Worm (Caenorhabditis elegans) whole organism, young adult: ENCODE measurements around the gene enu-3.5.

ENCODE experiments used
- ccch-3 ChIP-seq: fragments of 200-800 bp; sonication (Bioruptor generic); optimal IDR thresholded peaks from 2 replicates; lab custom pipeline; 2018; ENCODE audit warnings: mild to moderate bottlenecking, missing genetic modification characterization, missing compliant biosample characterization
- dpl-1 ChIP-seq: fragments of 150-350 bp; optimal IDR thresholded peaks from 2 replicates; lab custom pipeline; 2014; ENCODE audit warnings: missing biosample characterization, missing genetic modification reagents, missing genetic modification characterization
- sptf-2 ChIP-seq: fragments of 200-800 bp; sonication (Bioruptor generic); optimal IDR thresholded peaks from 2 replicates; lab custom pipeline; 2018; ENCODE audit warnings: mild to moderate bottlenecking, missing genetic modification characterization, missing compliant biosample characterization
- ztf-3 ChIP-seq: fragments of 200-800 bp; sonication (Bioruptor generic); optimal IDR thresholded peaks from 2 replicates; lab custom pipeline; 2018; ENCODE audit warnings: mild to moderate bottlenecking, missing genetic modification characterization, missing compliant biosample characterization

DNA sequence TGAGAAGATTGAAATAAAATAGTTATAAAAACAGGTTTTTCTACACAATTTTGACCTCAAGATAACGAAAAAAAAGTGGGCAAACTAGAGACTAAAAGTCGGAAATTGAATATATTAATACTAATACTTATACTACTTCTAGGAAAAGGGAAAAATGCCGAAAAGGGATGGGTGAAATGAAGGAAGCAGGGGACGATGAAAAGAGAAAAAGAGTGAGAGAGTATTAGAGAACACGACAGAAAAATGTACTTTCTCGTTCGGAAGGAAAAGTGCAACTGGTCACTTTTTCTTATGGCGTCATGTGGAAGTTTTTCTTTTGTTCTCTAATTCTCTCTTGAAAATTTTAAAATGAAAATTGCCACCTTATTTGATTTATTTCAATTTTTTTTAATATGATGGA lies 36.7 kb upstream of the enu-3.5 start:
- TF ChIP-seq sptf-2 (GFP tag; lab: Kevin White, UChicago) (no peak), dpl-1 (GFP tag; lab: Kevin White, UChicago) (no peak), ztf-3 (GFP tag; lab: Kevin White, UChicago) (no peak), ccch-3 (no peak)
